Worm (Caenorhabditis elegans) whole organism, L2 larva: ENCODE data around the gene nspe-5.

Experiments
- C34F6.9 ChIP-seq: fragments of 150-350 bp; optimal IDR thresholded peaks from 2 replicates; lab custom pipeline; 2014; ENCODE audit warnings: missing biosample characterization, missing genetic modification characterization
- R02D3.7 ChIP-seq: fragments of 150-350 bp; optimal IDR thresholded peaks from 2 replicates; lab custom pipeline; 2014; ENCODE audit warnings: missing biosample characterization, missing genetic modification characterization
- Y55F3AM.14 ChIP-seq: fragments of 200-800 bp; sonication (Bioruptor generic); optimal IDR thresholded peaks from 2 replicates; lab custom pipeline; 2018; ENCODE audit warnings: mild to moderate bottlenecking, missing genetic modification characterization, missing compliant biosample characterization
- alr-1 ChIP-seq: fragments of 150-350 bp; optimal IDR thresholded peaks from 2 replicates; lab custom pipeline; 2014; ENCODE audit warnings: missing biosample characterization, missing genetic modification characterization
- aly-2 ChIP-seq: fragments of 150-350 bp; optimal IDR thresholded peaks from 2 replicates; lab custom pipeline; 2014; ENCODE audit warnings: missing biosample characterization, missing genetic modification characterization
- ama-1 ChIP-seq: fragments of 150-350 bp; optimal IDR thresholded peaks from 2 replicates; lab custom pipeline; 2018; ENCODE audit warnings: inconsistent platforms
- blmp-1 ChIP-seq: sonication (generic microtip); optimal IDR thresholded peaks from 2 replicates; lab custom pipeline; 2017; ENCODE audit warnings: missing genetic modification characterization, mild to moderate bottlenecking, missing compliant biosample characterization, antibody characterized with exemption, moderate library complexity; ENCODE audit not compliant: insufficient read depth
- ceh-16 ChIP-seq: fragments of 150-350 bp; optimal IDR thresholded peaks from 2 replicates; lab custom pipeline; 2014; ENCODE audit warnings: missing biosample characterization, missing genetic modification characterization
- crh-2 ChIP-seq: sonication (generic microtip); optimal IDR thresholded peaks from 2 replicates; lab custom pipeline; 2017; ENCODE audit warnings: missing biosample characterization, missing genetic modification characterization
- dmd-4 ChIP-seq: sonication (generic microtip); optimal IDR thresholded peaks from 2 replicates; lab custom pipeline; 2017; ENCODE audit warnings: missing biosample characterization, missing genetic modification characterization
- egl-27 ChIP-seq: sonication (generic microtip); optimal IDR thresholded peaks from 3 replicates; lab custom pipeline; 2017; ENCODE audit warnings: missing biosample characterization, missing genetic modification reagents, missing genetic modification characterization
- elt-3 ChIP-seq: sonication (generic microtip); optimal IDR thresholded peaks from 2 replicates; lab custom pipeline; 2017; ENCODE audit warnings: missing biosample characterization, missing genetic modification characterization
- fos-1 ChIP-seq: fragments of 150-350 bp; optimal IDR thresholded peaks from 2 replicates; lab custom pipeline; 2014; ENCODE audit warnings: missing biosample characterization, missing genetic modification characterization
- mab-5 ChIP-seq: fragments of 150-350 bp; optimal IDR thresholded peaks from 2 replicates; lab custom pipeline; 2014; ENCODE audit warnings: missing biosample characterization, missing genetic modification characterization
- mbf-1 ChIP-seq: sonication (generic microtip); optimal IDR thresholded peaks from 2 replicates; lab custom pipeline; 2017; ENCODE audit warnings: missing biosample characterization, missing genetic modification characterization
- mdl-1 ChIP-seq, 2 experiments: fragments of 150-350 bp in 1 of 2; sonication (generic microtip) in 1 of 2; optimal IDR thresholded peaks; 2 replicates each; lab custom pipeline; 2017; ENCODE audit warnings: missing biosample characterization in 2 of 2, missing genetic modification characterization in 2 of 2
- nhr-11 ChIP-seq: fragments of 150-350 bp; optimal IDR thresholded peaks from 2 replicates; lab custom pipeline; 2014; ENCODE audit warnings: missing biosample characterization, missing genetic modification characterization
- nhr-129 ChIP-seq: fragments of 150-350 bp; optimal IDR thresholded peaks from 2 replicates; lab custom pipeline; 2014; ENCODE audit warnings: missing biosample characterization, missing genetic modification characterization
- nhr-21 ChIP-seq: fragments of 150-350 bp; optimal IDR thresholded peaks from 2 replicates; lab custom pipeline; 2014; ENCODE audit warnings: missing biosample characterization, missing genetic modification characterization
- nhr-23 ChIP-seq: fragments of 150-350 bp; optimal IDR thresholded peaks from 2 replicates; lab custom pipeline; 2014; ENCODE audit warnings: missing biosample characterization, missing genetic modification reagents, missing genetic modification characterization
- nhr-25 ChIP-seq: fragments of 150-350 bp; sonication (generic microtip); optimal IDR thresholded peaks from 3 replicates; lab custom pipeline; 2014; ENCODE audit warnings: missing biosample characterization, missing genetic modification characterization
- nhr-77 ChIP-seq: fragments of 150-350 bp; optimal IDR thresholded peaks from 2 replicates; lab custom pipeline; 2014; ENCODE audit warnings: missing biosample characterization, missing genetic modification characterization
- skn-1 ChIP-seq: sonication (generic microtip); optimal IDR thresholded peaks from 2 replicates; lab custom pipeline; 2017; ENCODE audit warnings: missing biosample characterization, missing genetic modification characterization
- sma-9 ChIP-seq, 2 experiments: fragments of 150-350 bp in 1 of 2; sonication (generic microtip) in 1 of 2; optimal IDR thresholded peaks; 2 replicates each; lab custom pipeline; 2014 to 2016; ENCODE audit warnings: missing genetic modification characterization in 2 of 2, mild to moderate bottlenecking in 1 of 2, missing biosample characterization in 1 of 2, missing compliant biosample characterization in 1 of 2, missing genetic modification reagents in 1 of 2, moderate library complexity in 1 of 2
- snpc-4 ChIP-seq: fragments of 150-350 bp; optimal IDR thresholded peaks from 2 replicates; lab custom pipeline; 2014; ENCODE audit warnings: missing biosample characterization, missing genetic modification characterization
- unc-39 ChIP-seq: fragments of 150-350 bp; optimal IDR thresholded peaks from 2 replicates; lab custom pipeline; 2014; ENCODE audit warnings: missing biosample characterization, missing genetic modification characterization
- unc-55 ChIP-seq: fragments of 150-350 bp; sonication (generic microtip); optimal IDR thresholded peaks from 3 replicates; lab custom pipeline; 2014; ENCODE audit warnings: missing biosample characterization, missing genetic modification reagents, missing genetic modification characterization
- unc-62 ChIP-seq: fragments of 150-350 bp; optimal IDR thresholded peaks from 2 replicates; lab custom pipeline; 2014; ENCODE audit warnings: missing biosample characterization, missing genetic modification reagents, missing genetic modification characterization
- zag-1 ChIP-seq: fragments of 150-350 bp; optimal IDR thresholded peaks from 2 replicates; lab custom pipeline; 2014; ENCODE audit warnings: missing biosample characterization, missing genetic modification characterization
- ztf-1 ChIP-seq: fragments of 200-800 bp; sonication (Bioruptor generic); conservative IDR thresholded peaks from 2 replicates; pipeline ENCODE4 v1.3.6; 2022; ENCODE audit warnings: missing genetic modification characterization, missing compliant biosample characterization
- ztf-4 ChIP-seq: fragments of 150-350 bp; optimal IDR thresholded peaks from 2 replicates; lab custom pipeline; 2014; ENCODE audit warnings: missing biosample characterization, missing genetic modification characterization

nspe-5 gene

DNA sequence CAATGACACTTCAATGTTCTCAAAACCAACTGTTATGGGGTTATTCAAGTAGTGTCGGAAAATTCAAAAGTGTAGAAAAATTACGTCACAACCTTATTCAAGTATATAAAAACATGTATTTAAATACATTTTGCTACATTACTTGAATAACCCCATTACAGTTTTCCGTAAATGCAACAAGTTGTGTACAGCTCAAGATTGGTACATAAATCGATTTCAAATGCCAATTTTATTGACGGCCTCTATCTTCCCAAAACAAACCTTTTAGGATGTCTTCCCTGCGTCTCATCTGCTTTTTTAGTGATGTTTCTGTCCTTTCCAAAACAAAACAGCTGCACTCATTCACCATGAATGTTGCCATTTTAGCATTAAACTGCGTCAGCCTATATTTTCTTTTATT lies 721 bp downstream of the nspe-5 start, which contains the start of gene Y38E10A.28:
Y38E10A.28 (plus strand) TSS at position 301 of the 400 bp plus-strand sequence.
- TF ChIP-seq mbf-1 (tag; lab: Kevin White, UChicago), result no peak
- no peak for TF ChIP-seq nhr-25 (tag; lab: Kevin White, UChicago)
- TF ChIP-seq blmp-1, result no peak
- TF ChIP-seq ama-1, result no peak
- no peak for TF ChIP-seq R02D3.7 (tag; lab: Kevin White, UChicago)

DNA sequence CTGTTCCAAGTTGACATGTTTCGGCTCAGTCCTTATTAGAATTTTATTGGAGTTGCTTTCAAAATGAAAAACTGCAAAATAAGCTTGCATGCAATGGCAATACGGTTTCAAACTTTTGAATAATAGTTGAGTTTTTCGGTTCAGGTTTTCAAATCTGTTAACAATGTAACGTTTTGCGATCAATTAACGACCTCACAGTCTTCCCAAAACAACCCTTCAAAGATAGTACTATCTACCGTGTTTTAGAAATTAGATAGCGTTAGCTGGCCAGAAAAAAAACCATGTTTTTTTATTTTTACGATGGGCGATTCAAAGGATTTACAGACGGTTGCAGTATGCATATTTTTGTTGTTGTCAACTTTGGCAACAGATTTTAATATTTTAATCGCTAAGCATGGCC lies 2.2 kb downstream of the nspe-5 start, which contains the start of gene Y38E10A.34:
Y38E10A.34 (plus strand) TSS at position 301 of the 400 bp plus-strand sequence.
- TF ChIP-seq crh-2 (tag; lab: Kevin White, UChicago), result no peak
- TF ChIP-seq aly-2 (tag; lab: Kevin White, UChicago), result no peak
- TF ChIP-seq zag-1 (tag; lab: Kevin White, UChicago), result no peak
- no peak for TF ChIP-seq egl-27 (tag; lab: Kevin White, UChicago)
- TF ChIP-seq sma-9 (GFP tag; optimal IDR thresholded peaks at IDR 0.05; lab: Kevin White, UChicago), result no peak
- no peak for TF ChIP-seq sma-9 (tag; optimal IDR thresholded peaks at IDR 0.05; lab: Kevin White, UChicago)
- no peak for TF ChIP-seq nhr-129
- no peak for TF ChIP-seq ceh-16 (tag; lab: Kevin White, UChicago)
- no peak for TF ChIP-seq unc-55 (GFP tag; lab: Kevin White, UChicago)
- no peak for TF ChIP-seq R02D3.7 (tag; lab: Kevin White, UChicago)
- TF ChIP-seq unc-39 (tag; lab: Kevin White, UChicago), result no peak

DNA sequence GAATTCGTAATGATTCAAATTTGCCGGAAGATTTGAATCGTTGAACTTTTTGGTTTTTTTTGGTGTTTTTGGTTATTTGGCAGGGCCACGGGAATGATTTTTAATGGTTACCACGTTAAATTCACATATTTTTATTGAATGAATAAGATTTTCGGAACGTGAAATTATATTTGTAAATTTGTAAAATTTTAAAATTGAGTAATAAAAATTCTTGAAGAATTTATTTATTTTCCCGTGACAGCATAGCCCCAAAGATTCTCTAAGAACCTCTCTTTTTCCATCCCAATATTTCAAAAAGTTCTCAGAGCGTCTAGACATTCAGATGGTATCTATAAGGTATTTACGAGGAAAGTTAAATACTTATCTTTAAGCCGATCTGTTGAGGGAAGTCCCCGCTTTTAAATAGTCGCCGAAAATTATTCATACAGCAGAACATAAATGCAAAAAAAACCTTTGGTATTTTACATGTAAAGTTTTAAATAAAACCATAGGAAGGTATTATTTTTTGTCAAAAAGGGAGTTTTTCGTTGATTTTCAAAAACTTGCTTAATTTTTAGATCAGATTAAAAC lies 6.2 kb downstream of the nspe-5 start, which contains the start of gene Y38E10A.17:
Y38E10A.17 (minus strand) TSS at position 51 of the 570 bp plus-strand sequence.
- TF ChIP-seq skn-1, result no peak
- peak; percentile 44 for TF ChIP-seq sma-9 (GFP tag; optimal IDR thresholded peaks at IDR 0.05; lab: Kevin White, UChicago)
- TF ChIP-seq sma-9 (tag; optimal IDR thresholded peaks at IDR 0.05; lab: Kevin White, UChicago), result no peak

DNA sequence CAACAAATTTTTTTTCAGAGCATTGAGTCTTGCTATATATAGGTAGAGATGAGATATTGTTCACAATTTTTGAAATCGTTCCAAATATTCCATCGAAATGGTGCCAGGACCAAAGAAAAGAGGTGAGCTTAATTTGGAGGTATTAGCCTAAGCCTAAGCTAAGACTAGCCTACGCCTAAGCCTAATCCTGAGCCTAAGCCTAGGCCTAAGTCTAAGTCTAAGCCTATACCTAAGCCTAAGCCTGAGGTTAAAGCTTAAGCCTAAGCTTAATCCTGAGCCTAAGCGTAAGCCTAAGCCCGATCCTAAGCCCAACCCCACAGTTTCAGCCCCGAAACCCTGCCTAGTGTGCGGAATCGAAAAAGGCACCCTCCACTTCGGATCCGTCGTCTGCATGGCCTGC lies 7.9 kb downstream of the nspe-5 start, which contains the start of gene nhr-234:
nhr-234 (plus strand) TSS at position 77 of the 400 bp plus-strand sequence.
- TF ChIP-seq nhr-23 (no peak), ztf-1 (GFP tag; lab: Robert Waterston, UW) (no peak), nhr-77 (tag; lab: Kevin White, UChicago) (no peak), fos-1 (tag; lab: Kevin White, UChicago) (no peak), nhr-21 (tag; lab: Kevin White, UChicago) (no peak)

DNA sequence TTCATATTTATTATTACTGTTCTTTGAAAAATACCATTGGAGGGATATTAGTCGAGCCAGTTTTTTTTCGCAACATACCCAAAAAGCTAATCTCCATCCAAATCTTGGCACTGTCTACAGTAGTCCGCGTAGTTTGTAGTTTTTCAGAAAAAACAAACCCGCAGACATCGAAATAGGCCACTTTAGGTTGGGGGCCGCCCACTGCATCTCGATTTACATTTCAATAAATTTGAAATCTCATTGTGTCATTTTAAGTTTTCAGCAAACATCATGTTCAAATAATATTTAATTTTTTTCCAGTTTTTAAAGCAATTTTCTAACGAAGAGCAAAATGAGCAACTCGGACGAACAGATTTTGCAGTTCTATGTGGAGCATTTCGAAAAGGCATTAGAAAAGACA lies 11.7 kb downstream of the nspe-5 start, which contains the start of gene nhr-235:
nhr-235 (plus strand) TSS at position 301 of the 400 bp plus-strand sequence.
- TF ChIP-seq Y55F3AM.14 (GFP tag; lab: Kevin White, UChicago), result no peak
- no peak for TF ChIP-seq mab-5 (tag; lab: Kevin White, UChicago)
- no peak for TF ChIP-seq skn-1
- TF ChIP-seq nhr-77 (tag; lab: Kevin White, UChicago), result no peak
- no peak for TF ChIP-seq nhr-23
- TF ChIP-seq snpc-4 (tag; lab: Kevin White, UChicago), result no peak
- TF ChIP-seq nhr-21 (tag; lab: Kevin White, UChicago), result no peak
- TF ChIP-seq R02D3.7 (tag; lab: Kevin White, UChicago), result no peak
- TF ChIP-seq sma-9 (GFP tag; optimal IDR thresholded peaks at IDR 0.05; lab: Kevin White, UChicago), result no peak
- TF ChIP-seq sma-9 (tag; optimal IDR thresholded peaks at IDR 0.05; lab: Kevin White, UChicago), result no peak
- no peak for TF ChIP-seq crh-2 (tag; lab: Kevin White, UChicago)
- no peak for TF ChIP-seq fos-1 (tag; lab: Kevin White, UChicago)
- no peak for TF ChIP-seq dmd-4
- no peak for TF ChIP-seq unc-55 (GFP tag; lab: Kevin White, UChicago)
- TF ChIP-seq, all 48 proteins: peak for 0

DNA sequence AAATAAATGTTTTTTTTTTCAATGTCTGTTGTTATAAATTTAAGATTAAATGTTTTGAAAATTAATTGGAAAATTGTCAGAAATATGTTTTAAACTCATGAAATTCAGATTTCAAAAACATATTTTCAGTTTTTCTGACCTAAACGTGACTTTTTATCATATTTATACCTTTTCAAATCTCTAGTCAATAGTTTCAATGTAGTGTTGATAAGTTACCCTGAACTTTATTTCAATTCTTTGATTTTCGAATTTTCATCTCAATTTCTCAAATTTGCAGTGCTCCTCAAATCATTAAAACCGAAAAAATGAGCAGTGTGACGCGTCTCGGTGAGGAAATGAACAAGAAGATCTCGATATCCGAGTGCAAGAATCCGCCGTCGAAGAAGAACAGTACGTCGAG lies 25.8 kb downstream of the nspe-5 start, which contains the start of gene rgs-4:
rgs-4 (plus strand) TSS at position 301 of the 400 bp plus-strand sequence.
- TF ChIP-seq C34F6.9 (tag; lab: Kevin White, UChicago) (no peak), sma-9 (GFP tag; optimal IDR thresholded peaks at IDR 0.05; lab: Kevin White, UChicago) (no peak), sma-9 (tag; optimal IDR thresholded peaks at IDR 0.05; lab: Kevin White, UChicago) (no peak), mbf-1 (tag; lab: Kevin White, UChicago) (no peak), snpc-4 (tag; lab: Kevin White, UChicago) (no peak), nhr-11 (tag; lab: Kevin White, UChicago) (no peak), egl-27 (tag; lab: Kevin White, UChicago) (no peak), crh-2 (tag; lab: Kevin White, UChicago) (no peak), alr-1 (tag; lab: Kevin White, UChicago) (no peak), elt-3 (tag; lab: Kevin White, UChicago) (no peak), unc-62 (no peak), mdl-1 (tag; optimal IDR thresholded peaks at IDR 0.05; lab: Kevin White, UChicago) (no peak), ztf-4 (tag; lab: Kevin White, UChicago) (no peak)
